Worm (Caenorhabditis elegans) whole organism, mixed stage, embryonic: ENCODE data around the gene C04A11.2.
A peak's percentile ranks its signal among the peaks of the same experiment; 100 is the strongest.

Experiments
- M03D4.4 ChIP-seq: sonication (generic microtip); optimal IDR thresholded peaks from 2 replicates; lab custom pipeline; 2017; ENCODE audit warnings: mild to moderate bottlenecking, missing genetic modification characterization, missing compliant biosample characterization
- blmp-1 ChIP-seq: fragments of 150-350 bp; optimal IDR thresholded peaks from 2 replicates; lab custom pipeline; 2014; ENCODE audit warnings: missing biosample characterization, missing genetic modification characterization
- ceh-39 ChIP-seq: fragments of 150-350 bp; optimal IDR thresholded peaks from 2 replicates; lab custom pipeline; 2014; ENCODE audit warnings: missing biosample characterization, missing genetic modification characterization
- ceh-83 ChIP-seq: fragments of 200-800 bp; sonication (Bioruptor generic); optimal IDR thresholded peaks from 2 replicates; lab custom pipeline; 2018; ENCODE audit warnings: mild to moderate bottlenecking, missing genetic modification characterization, missing compliant biosample characterization
- ces-1 ChIP-seq: fragments of 150-350 bp; optimal IDR thresholded peaks from 2 replicates; lab custom pipeline; 2014; ENCODE audit warnings: missing biosample characterization, missing genetic modification reagents, missing genetic modification characterization
- cnd-1 ChIP-seq: fragments of 200-800 bp; sonication (Bioruptor generic); optimal IDR thresholded peaks from 2 replicates; lab custom pipeline; 2018; ENCODE audit warnings: mild to moderate bottlenecking, missing genetic modification characterization, missing compliant biosample characterization
- drap-1 ChIP-seq: fragments of 200-800 bp; sonication (Bioruptor generic); optimal IDR thresholded peaks from 3 replicates; lab custom pipeline; 2018; ENCODE audit warnings: mild to moderate bottlenecking, missing genetic modification characterization, missing compliant biosample characterization
- elt-1 ChIP-seq: sonication (generic microtip); optimal IDR thresholded peaks from 2 replicates; lab custom pipeline; 2017; ENCODE audit warnings: missing genetic modification characterization, mild to moderate bottlenecking, missing compliant biosample characterization, antibody characterized with exemption, moderate library complexity, borderline replicate concordance; ENCODE audit not compliant: insufficient read depth
- ham-2 ChIP-seq: fragments of 200-800 bp; sonication (Bioruptor generic); optimal IDR thresholded peaks from 2 replicates; lab custom pipeline; 2018; ENCODE audit warnings: mild to moderate bottlenecking, missing genetic modification characterization, missing compliant biosample characterization
- hlh-1 ChIP-seq: fragments of 150-350 bp; optimal IDR thresholded peaks from 2 replicates; lab custom pipeline; 2014; ENCODE audit warnings: missing biosample characterization, missing genetic modification reagents, missing genetic modification characterization
- lin-13 ChIP-seq: fragments of 150-350 bp; optimal IDR thresholded peaks from 2 replicates; lab custom pipeline; 2014; ENCODE audit warnings: missing biosample characterization, missing genetic modification characterization
- lsy-2 ChIP-seq: fragments of 150-350 bp; optimal IDR thresholded peaks from 2 replicates; lab custom pipeline; 2014; ENCODE audit warnings: missing biosample characterization, missing genetic modification characterization
- mep-1 ChIP-seq: fragments of 150-350 bp; optimal IDR thresholded peaks from 2 replicates; lab custom pipeline; 2017; ENCODE audit warnings: missing biosample characterization, missing genetic modification reagents, missing genetic modification characterization, inconsistent platforms
- mls-2 ChIP-seq: sonication (generic microtip); optimal IDR thresholded peaks from 2 replicates; lab custom pipeline; 2016; ENCODE audit warnings: mild to moderate bottlenecking, missing genetic modification characterization, moderate library complexity, missing compliant biosample characterization
- nhr-12 ChIP-seq: fragments of 150-350 bp; optimal IDR thresholded peaks from 2 replicates; lab custom pipeline; 2014; ENCODE audit warnings: missing biosample characterization, missing genetic modification characterization
- nhr-2 ChIP-seq: fragments of 150-350 bp; optimal IDR thresholded peaks from 2 replicates; lab custom pipeline; 2014; ENCODE audit warnings: missing biosample characterization, missing genetic modification characterization
- nhr-237 ChIP-seq: fragments of 150-350 bp; optimal IDR thresholded peaks from 2 replicates; lab custom pipeline; 2014; ENCODE audit warnings: missing biosample characterization, missing genetic modification characterization
- pha-4 ChIP-seq: fragments of 150-350 bp; optimal IDR thresholded peaks from 2 replicates; lab custom pipeline; 2018; ENCODE audit warnings: missing biosample characterization, missing genetic modification reagents, missing genetic modification characterization
- sem-2 ChIP-seq: fragments of 200-800 bp; sonication (Bioruptor generic); optimal IDR thresholded peaks from 2 replicates; lab custom pipeline; 2018; ENCODE audit warnings: mild to moderate bottlenecking, missing genetic modification characterization, missing compliant biosample characterization
- sptf-1 ChIP-seq: sonication (generic microtip); optimal IDR thresholded peaks from 2 replicates; lab custom pipeline; 2017; ENCODE audit warnings: mild to moderate bottlenecking, missing genetic modification characterization, moderate library complexity, missing compliant biosample characterization
- tbx-8 ChIP-seq: fragments of 200-800 bp; sonication (Bioruptor generic); optimal IDR thresholded peaks from 2 replicates; lab custom pipeline; 2018; ENCODE audit warnings: mild to moderate bottlenecking, missing genetic modification characterization, moderate library complexity, missing compliant biosample characterization
- unc-120 ChIP-seq: sonication (generic microtip); optimal IDR thresholded peaks from 2 replicates; lab custom pipeline; 2017; ENCODE audit warnings: missing genetic modification characterization, missing compliant biosample characterization; ENCODE audit not compliant: poor library complexity, severe bottlenecking
- unc-39 ChIP-seq: fragments of 150-350 bp; optimal IDR thresholded peaks from 2 replicates; lab custom pipeline; 2014; ENCODE audit warnings: missing biosample characterization, missing genetic modification characterization
- unc-62 ChIP-seq: fragments of 150-350 bp; optimal IDR thresholded peaks from 2 replicates; lab custom pipeline; 2014; ENCODE audit warnings: missing biosample characterization, missing genetic modification reagents, missing genetic modification characterization
- zip-8 ChIP-seq: fragments of 150-350 bp; optimal IDR thresholded peaks from 2 replicates; lab custom pipeline; 2014; ENCODE audit warnings: missing biosample characterization, missing genetic modification characterization

The C04A11.2 gene

ce11 chrX:13668728-13669127, at the start of gene C04A11.2:
Gene C04A11.2, minus strand, starts transcription at chrX:13668828.
- TF ChIP-seq lin-13 (tag; lab: Kevin White, UChicago) (no peak), ces-1 (peak; percentile 65), unc-120 (no peak)

DNA sequence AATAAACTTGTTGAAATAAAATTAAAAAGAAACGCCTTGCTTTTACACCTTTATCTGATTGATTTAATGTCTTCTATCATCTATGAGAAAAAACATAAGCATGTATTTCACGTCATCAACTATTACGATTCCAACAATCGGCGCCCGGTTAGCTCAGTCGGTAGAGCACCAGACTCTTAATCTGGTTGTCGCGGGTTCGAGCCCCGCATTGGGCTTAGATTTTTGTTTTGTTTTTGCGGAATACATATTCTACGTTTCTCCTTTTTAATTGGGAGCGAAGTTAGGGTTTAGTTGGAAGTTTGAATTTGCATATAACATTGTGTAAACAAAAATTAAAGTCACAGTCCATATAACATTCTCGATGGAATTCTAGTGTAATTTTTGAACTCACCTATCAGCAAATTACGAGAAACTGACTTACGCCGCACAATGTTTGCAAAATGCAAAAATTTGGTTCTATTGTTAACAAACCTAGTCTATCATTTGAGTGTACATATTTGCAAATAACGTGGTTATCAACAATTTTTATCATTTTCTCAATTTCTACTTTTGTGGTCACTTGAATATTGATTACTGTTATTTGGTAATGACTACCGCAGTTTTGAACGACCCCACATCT, 48.5 kb upstream of the C04A11.2 start, which contains the start of gene shc-3:
Gene shc-3, plus strand, starts transcription at position 484 of the 619 bp plus-strand sequence.
- TF ChIP-seq cnd-1 (tag; lab: Kevin White, UChicago) (no peak), mls-2 (tag; lab: Kevin White, UChicago) (no peak), ceh-39 (tag; lab: Kevin White, UChicago) (no peak), zip-8 (tag; lab: Kevin White, UChicago) (no peak)

ce11 chrX:13716313-13716712, 47.7 kb upstream of the C04A11.2 start:
- peak; percentile 9 for TF ChIP-seq hlh-1 (tag; lab: Kevin White, UChicago)
- TF ChIP-seq ceh-39 (tag; lab: Kevin White, UChicago): no peak

DNA sequence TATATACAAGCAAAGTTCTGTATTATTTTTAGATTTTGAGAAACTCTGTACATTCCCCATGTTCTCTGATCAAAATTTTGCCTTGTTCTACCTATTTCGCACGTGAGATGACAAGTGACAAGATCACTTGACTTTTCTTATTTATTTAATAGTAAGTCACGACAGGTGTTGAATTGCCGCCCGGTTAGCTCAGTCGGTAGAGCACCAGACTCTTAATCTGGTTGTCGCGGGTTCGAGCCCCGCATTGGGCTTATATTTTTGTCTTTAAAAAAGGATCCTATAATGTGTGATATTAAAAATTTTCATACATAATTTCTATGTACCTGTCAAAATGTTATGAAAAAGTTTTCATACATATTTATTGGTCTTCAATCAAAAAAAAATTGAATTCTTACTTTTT, 46.1 kb upstream of the C04A11.2 start:
- TF ChIP-seq lsy-2 (no peak), pha-4 (tag; lab: Kevin White, UChicago) (no peak), elt-1 (tag; lab: Kevin White, UChicago) (no peak), mls-2 (tag; lab: Kevin White, UChicago) (no peak), blmp-1 (tag; lab: Kevin White, UChicago) (no peak), tbx-8 (GFP tag; lab: Kevin White, UChicago) (no peak), mep-1 (no peak), sem-2 (GFP tag; lab: Kevin White, UChicago) (no peak), ceh-83 (GFP tag; lab: Kevin White, UChicago) (no peak), nhr-2 (tag; lab: Kevin White, UChicago) (no peak), nhr-12 (tag; lab: Kevin White, UChicago) (no peak)

DNA sequence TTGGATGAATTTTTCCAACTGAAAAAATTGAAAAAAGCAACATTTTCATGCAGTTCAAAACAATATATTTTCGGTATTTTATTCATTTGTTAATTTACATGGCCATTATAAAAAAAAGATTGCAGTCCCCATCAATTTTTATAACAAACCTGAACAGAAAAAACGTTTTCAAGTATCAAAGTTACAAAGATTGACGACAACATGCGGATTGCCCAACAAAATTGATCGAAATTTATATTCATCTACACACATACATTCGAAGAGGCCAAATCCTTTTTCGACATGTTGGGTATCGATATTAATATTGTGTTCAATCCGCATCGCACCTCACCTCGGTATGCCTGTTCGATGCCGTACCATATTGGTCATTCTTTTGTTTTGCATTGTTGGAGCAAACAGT, 45.2 kb upstream of the C04A11.2 start, which contains the start of gene K11E4.1:
Gene K11E4.1, plus strand, starts transcription at position 301 of the 400 bp plus-strand sequence.
- no peak for TF ChIP-seq ceh-39 (tag; lab: Kevin White, UChicago)
- no peak for TF ChIP-seq M03D4.4 (tag; lab: Kevin White, UChicago)
- TF ChIP-seq nhr-237 (tag; lab: Kevin White, UChicago): no peak
- no peak for TF ChIP-seq cnd-1 (tag; lab: Kevin White, UChicago)
- TF ChIP-seq tbx-8 (GFP tag; lab: Kevin White, UChicago): no peak
- TF ChIP-seq ham-2 (GFP tag; lab: Kevin White, UChicago): no peak
- no peak for TF ChIP-seq hlh-1 (tag; lab: Kevin White, UChicago)
- no peak for TF ChIP-seq unc-39 (tag; lab: Kevin White, UChicago)
- no peak for TF ChIP-seq unc-120
- no peak for TF ChIP-seq zip-8 (tag; lab: Kevin White, UChicago)
- no peak for TF ChIP-seq drap-1 (GFP tag; lab: Kevin White, UChicago)
- TF ChIP-seq ces-1: no peak
- TF ChIP-seq blmp-1 (tag; lab: Kevin White, UChicago): no peak

ce11 chrX:13712992-13713391, 44.4 kb upstream of the C04A11.2 start:
- no peak for TF ChIP-seq cnd-1 (tag; lab: Kevin White, UChicago)
- no peak for TF ChIP-seq unc-62
- TF ChIP-seq sptf-1: no peak
- no peak for TF ChIP-seq unc-39 (tag; lab: Kevin White, UChicago)
- no peak for TF ChIP-seq elt-1 (tag; lab: Kevin White, UChicago)

DNA sequence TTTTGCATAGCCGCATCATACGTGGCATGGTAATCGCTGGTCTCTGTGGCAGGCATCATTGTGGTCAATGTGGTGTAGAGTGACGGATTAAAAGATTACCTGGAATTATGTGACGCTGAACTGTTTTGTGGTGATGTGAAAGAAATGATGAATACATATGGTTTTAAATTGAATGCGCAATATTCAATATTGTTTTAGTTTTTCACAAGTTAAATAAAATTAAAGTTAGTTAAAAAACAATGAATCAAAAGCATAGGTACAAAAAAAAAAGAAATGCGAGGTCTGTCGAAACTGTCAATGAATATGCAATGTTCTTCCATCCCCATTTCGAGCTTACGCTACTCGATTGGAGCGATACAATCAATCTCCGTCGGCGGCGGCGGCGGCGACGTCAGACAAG, 43.3 kb upstream of the C04A11.2 start, which contains the start of gene K02D3.2:
Gene K02D3.2, minus strand, starts transcription at position 101 of the 400 bp plus-strand sequence.
- no peak for TF ChIP-seq mep-1
- TF ChIP-seq ces-1: no peak
- no peak for TF ChIP-seq pha-4 (tag; lab: Kevin White, UChicago)
